Worm (Caenorhabditis elegans) whole organism, L2 larva: ENCODE data around the gene H03E18.2.
A peak's percentile ranks its signal among the peaks of the same experiment; 100 is the strongest.

Source experiments
- F13H6.1 ChIP-seq: sonication (generic microtip); optimal IDR thresholded peaks from 2 replicates; lab custom pipeline; 2016; ENCODE audit warnings: missing genetic modification characterization, missing compliant biosample characterization
- Y55F3AM.14 ChIP-seq: fragments of 200-800 bp; sonication (Bioruptor generic); optimal IDR thresholded peaks from 2 replicates; lab custom pipeline; 2018; ENCODE audit warnings: mild to moderate bottlenecking, missing genetic modification characterization, missing compliant biosample characterization
- ZK546.5 ChIP-seq: sonication (generic microtip); optimal IDR thresholded peaks from 2 replicates; lab custom pipeline; 2017; ENCODE audit warnings: missing biosample characterization, missing genetic modification characterization
- alr-1 ChIP-seq: fragments of 150-350 bp; optimal IDR thresholded peaks from 2 replicates; lab custom pipeline; 2014; ENCODE audit warnings: missing biosample characterization, missing genetic modification characterization
- aly-2 ChIP-seq: fragments of 150-350 bp; optimal IDR thresholded peaks from 2 replicates; lab custom pipeline; 2014; ENCODE audit warnings: missing biosample characterization, missing genetic modification characterization
- ama-1 ChIP-seq: fragments of 150-350 bp; optimal IDR thresholded peaks from 2 replicates; lab custom pipeline; 2018; ENCODE audit warnings: inconsistent platforms
- ceh-16 ChIP-seq: fragments of 150-350 bp; optimal IDR thresholded peaks from 2 replicates; lab custom pipeline; 2014; ENCODE audit warnings: missing biosample characterization, missing genetic modification characterization
- ceh-82 ChIP-seq: fragments of 150-350 bp; optimal IDR thresholded peaks from 2 replicates; lab custom pipeline; 2014; ENCODE audit warnings: missing biosample characterization, missing genetic modification characterization
- crh-2 ChIP-seq: sonication (generic microtip); optimal IDR thresholded peaks from 2 replicates; lab custom pipeline; 2017; ENCODE audit warnings: missing biosample characterization, missing genetic modification characterization
- egl-27 ChIP-seq: sonication (generic microtip); optimal IDR thresholded peaks from 3 replicates; lab custom pipeline; 2017; ENCODE audit warnings: missing biosample characterization, missing genetic modification reagents, missing genetic modification characterization
- elt-1 ChIP-seq: fragments of 150-350 bp; optimal IDR thresholded peaks from 2 replicates; lab custom pipeline; 2014; ENCODE audit warnings: missing biosample characterization, missing genetic modification characterization
- fos-1 ChIP-seq: fragments of 150-350 bp; optimal IDR thresholded peaks from 2 replicates; lab custom pipeline; 2014; ENCODE audit warnings: missing biosample characterization, missing genetic modification characterization
- gmeb-1 ChIP-seq: fragments of 150-350 bp; optimal IDR thresholded peaks from 2 replicates; lab custom pipeline; 2014; ENCODE audit warnings: missing biosample characterization, missing genetic modification characterization
- lin-11 ChIP-seq: fragments of 150-350 bp; sonication (generic microtip); optimal IDR thresholded peaks from 2 replicates; lab custom pipeline; 2014; ENCODE audit warnings: missing biosample characterization, missing genetic modification characterization, inconsistent platforms, mixed read lengths
- lin-13 ChIP-seq: fragments of 150-350 bp; optimal IDR thresholded peaks from 2 replicates; lab custom pipeline; 2014; ENCODE audit warnings: missing biosample characterization, missing genetic modification reagents, missing genetic modification characterization
- lsy-2 ChIP-seq, 2 experiments: fragments of 150-350 bp in 1 of 2; sonication (generic microtip) in 1 of 2; optimal IDR thresholded peaks; 2 replicates each; lab custom pipeline; 2014 to 2017; ENCODE audit warnings: missing biosample characterization in 2 of 2, missing genetic modification characterization in 2 of 2
- mbf-1 ChIP-seq: sonication (generic microtip); optimal IDR thresholded peaks from 2 replicates; lab custom pipeline; 2017; ENCODE audit warnings: missing biosample characterization, missing genetic modification characterization
- mdl-1 ChIP-seq, 2 experiments: fragments of 150-350 bp in 1 of 2; sonication (generic microtip) in 1 of 2; optimal IDR thresholded peaks; 2 replicates each; lab custom pipeline; 2017; ENCODE audit warnings: missing biosample characterization in 2 of 2, missing genetic modification characterization in 2 of 2
- nhr-10 ChIP-seq: sonication (generic microtip); optimal IDR thresholded peaks from 2 replicates; lab custom pipeline; 2017; ENCODE audit warnings: missing biosample characterization, missing genetic modification characterization
- nhr-11 ChIP-seq: fragments of 150-350 bp; optimal IDR thresholded peaks from 2 replicates; lab custom pipeline; 2014; ENCODE audit warnings: missing biosample characterization, missing genetic modification characterization
- nhr-12 ChIP-seq: fragments of 150-350 bp; optimal IDR thresholded peaks from 2 replicates; lab custom pipeline; 2014; ENCODE audit warnings: missing biosample characterization, missing genetic modification characterization
- nhr-129 ChIP-seq: fragments of 150-350 bp; optimal IDR thresholded peaks from 2 replicates; lab custom pipeline; 2014; ENCODE audit warnings: missing biosample characterization, missing genetic modification characterization
- nhr-21 ChIP-seq: fragments of 150-350 bp; optimal IDR thresholded peaks from 2 replicates; lab custom pipeline; 2014; ENCODE audit warnings: missing biosample characterization, missing genetic modification characterization
- nhr-23 ChIP-seq: fragments of 150-350 bp; optimal IDR thresholded peaks from 2 replicates; lab custom pipeline; 2014; ENCODE audit warnings: missing biosample characterization, missing genetic modification reagents, missing genetic modification characterization
- nhr-25 ChIP-seq: fragments of 150-350 bp; sonication (generic microtip); optimal IDR thresholded peaks from 3 replicates; lab custom pipeline; 2014; ENCODE audit warnings: missing biosample characterization, missing genetic modification characterization
- nhr-6 ChIP-seq: fragments of 150-350 bp; optimal IDR thresholded peaks from 2 replicates; lab custom pipeline; 2014; ENCODE audit warnings: missing biosample characterization, missing genetic modification characterization
- peb-1 ChIP-seq: fragments of 150-350 bp; optimal IDR thresholded peaks from 2 replicates; lab custom pipeline; 2014; ENCODE audit warnings: missing biosample characterization, missing genetic modification characterization
- sem-4 ChIP-seq: fragments of 150-350 bp; optimal IDR thresholded peaks from 2 replicates; lab custom pipeline; 2014; ENCODE audit warnings: missing biosample characterization, missing genetic modification reagents, missing genetic modification characterization
- skn-1 ChIP-seq: sonication (generic microtip); optimal IDR thresholded peaks from 2 replicates; lab custom pipeline; 2017; ENCODE audit warnings: missing biosample characterization, missing genetic modification characterization
- sma-3 ChIP-seq: sonication (generic microtip); optimal IDR thresholded peaks from 2 replicates; lab custom pipeline; 2016; ENCODE audit warnings: missing genetic modification reagents, missing genetic modification characterization, missing compliant biosample characterization
- sma-9 ChIP-seq, 2 experiments: fragments of 150-350 bp in 1 of 2; sonication (generic microtip) in 1 of 2; optimal IDR thresholded peaks; 2 replicates each; lab custom pipeline; 2014 to 2016; ENCODE audit warnings: missing genetic modification characterization in 2 of 2, mild to moderate bottlenecking in 1 of 2, missing biosample characterization in 1 of 2, missing compliant biosample characterization in 1 of 2, missing genetic modification reagents in 1 of 2, moderate library complexity in 1 of 2
- unc-39 ChIP-seq: fragments of 150-350 bp; optimal IDR thresholded peaks from 2 replicates; lab custom pipeline; 2014; ENCODE audit warnings: missing biosample characterization, missing genetic modification characterization
- unc-55 ChIP-seq: fragments of 150-350 bp; sonication (generic microtip); optimal IDR thresholded peaks from 3 replicates; lab custom pipeline; 2014; ENCODE audit warnings: missing biosample characterization, missing genetic modification reagents, missing genetic modification characterization
- unc-62 ChIP-seq: fragments of 150-350 bp; optimal IDR thresholded peaks from 2 replicates; lab custom pipeline; 2014; ENCODE audit warnings: missing biosample characterization, missing genetic modification reagents, missing genetic modification characterization
- ztf-1 ChIP-seq: fragments of 200-800 bp; sonication (Bioruptor generic); conservative IDR thresholded peaks from 2 replicates; pipeline ENCODE4 v1.3.6; 2022; ENCODE audit warnings: missing genetic modification characterization, missing compliant biosample characterization

H03E18.2 gene

ce11 chrX:8473468-8473867 is 46.8 kb downstream of the H03E18.2 start:
- TF ChIP-seq sma-3 (GFP tag; lab: Kevin White, UChicago) (peak; percentile 53), sem-4 (no peak), crh-2 (peak; percentile 83), peb-1 (no peak), nhr-10 (tag; lab: Kevin White, UChicago) (no peak), nhr-12 (tag; lab: Kevin White, UChicago) (no peak), nhr-11 (tag; lab: Kevin White, UChicago) (no peak), ceh-16 (tag; lab: Kevin White, UChicago) (no peak), egl-27 (tag; lab: Kevin White, UChicago) (peak; percentile 56), nhr-25 (no peak), gmeb-1 (peak; percentile 42), mbf-1 (tag; lab: Kevin White, UChicago) (no peak), sma-9 (GFP tag; optimal IDR thresholded peaks at IDR 0.05; lab: Kevin White, UChicago) (peak; percentile 94), sma-9 (tag; optimal IDR thresholded peaks at IDR 0.05; lab: Kevin White, UChicago) (no peak), unc-62 (GFP tag; lab: Kevin White, UChicago) (no peak), fos-1 (tag; lab: Kevin White, UChicago) (peak; percentile 91), Y55F3AM.14 (GFP tag; lab: Kevin White, UChicago) (no peak), aly-2 (no peak), nhr-23 (tag; lab: Kevin White, UChicago) (no peak), nhr-21 (tag; lab: Kevin White, UChicago) (peak; percentile 40), lin-13 (GFP tag; lab: Kevin White, UChicago) (no peak), lsy-2 (tag; optimal IDR thresholded peaks at IDR 0.05; lab: Kevin White, UChicago) (peak in 1 of 2 experiments; percentile 11), nhr-129 (tag; lab: Kevin White, UChicago) (peak; percentile 69), ceh-82 (tag; lab: Kevin White, UChicago) (no peak), nhr-6 (no peak), skn-1 (tag; lab: Kevin White, UChicago) (peak; percentile 31), unc-39 (tag; lab: Kevin White, UChicago) (no peak), ZK546.5 (tag; lab: Kevin White, UChicago) (no peak), F13H6.1 (tag; lab: Kevin White, UChicago) (peak; percentile 39), alr-1 (no peak), lin-11 (tag; lab: Kevin White, UChicago) (no peak), ama-1 (no peak), mdl-1 (tag; optimal IDR thresholded peaks at IDR 0.05; lab: Kevin White, UChicago) (peak in 1 of 2 experiments; percentile 17)

- TF ChIP-seq egl-27 (tag; lab: Kevin White, UChicago) (no peak), unc-55 (GFP tag; lab: Kevin White, UChicago) (peak; percentile 66), ama-1 (no peak), Y55F3AM.14 (GFP tag; lab: Kevin White, UChicago) (no peak), sem-4 (no peak), alr-1 (no peak), sma-3 (GFP tag; lab: Kevin White, UChicago) (peak; percentile 3), sma-9 (GFP tag; optimal IDR thresholded peaks at IDR 0.05; lab: Kevin White, UChicago) (peak; percentile 65), sma-9 (tag; optimal IDR thresholded peaks at IDR 0.05; lab: Kevin White, UChicago) (no peak), ZK546.5 (tag; lab: Kevin White, UChicago) (no peak), lin-11 (tag; lab: Kevin White, UChicago) (no peak), ceh-82 (tag; lab: Kevin White, UChicago) (no peak), lin-13 (GFP tag; lab: Kevin White, UChicago) (no peak), ztf-1 (GFP tag; lab: Robert Waterston, UW) (no peak), fos-1 (tag; lab: Kevin White, UChicago) (peak; percentile 87), gmeb-1 (peak; percentile 20), elt-1 (tag; lab: Kevin White, UChicago) (no peak), crh-2 (peak; percentile 65)
Measured at ce11 chrX:8470126-8470772, 50.1 kb downstream of the H03E18.2 start, which contains the start of gene mec-10. Gene mec-10, minus strand, starts transcription at chrX:8470314.
